Fruit fly (Drosophila melanogaster) Kc167 (cell line): Measurements from ENCODE around the gene CG32756.

Source experiments
- Myc ChIP-seq: fragments of >200 bp; optimal IDR thresholded peaks from 2 replicates; lab custom pipeline; 2017; ENCODE audit warnings: missing external identifiers
- h ChIP-seq: fragments of >200 bp; optimal IDR thresholded peaks from 3 replicates; lab custom pipeline; 2018; ENCODE audit warnings: missing external identifiers
- insv ChIP-seq: fragments of >200 bp; optimal IDR thresholded peaks from 3 replicates; lab custom pipeline; 2018; ENCODE audit warnings: missing external identifiers

- no peak for TF ChIP-seq Myc (lab: Kevin White, UChicago)
- no peak for TF ChIP-seq insv (lab: Kevin White, UChicago)
- no peak for TF ChIP-seq h (lab: Kevin White, UChicago)
Observed at dm6 chrX:5983390-5983789, 37.9 kb downstream of the CG32756 start.
